Fruit fly (Drosophila melanogaster): ENCODE data around the gene CG31688.

CG31688 gene

dm6 chr2L:20479694-20480093, 53.7 kb downstream of the CG31688 start:
- TF ChIP-seq Ada2b (GFP tag; IDR thresholded peaks at IDR 0.05) (0 out of 2 replicates have a peak, but pooled peaks have one; percentile 15), CG11085 (GFP tag; IDR thresholded peaks at IDR 0.05) (no peak), CG10959 (GFP tag; IDR thresholded peaks at IDR 0.05) (no peak), cg (GFP tag; optimal IDR thresholded peaks at IDR 0.05) (peak; percentile 9), bsh (GFP tag; optimal IDR thresholded peaks at IDR 0.05) (peak in 1 of 2 experiments; percentile 3), dysf (GFP tag; IDR thresholded peaks at IDR 0.05) (peak; percentile 41; the same call in 1 of the 3 replicates), CG11504 (tag; optimal IDR thresholded peaks at IDR 0.05) (peak; percentile 12), CG4404 (GFP tag; IDR thresholded peaks at IDR 0.05) (0 out of 2 replicates have a peak, but pooled peaks have one; percentile 10), CG5953 (GFP tag; IDR thresholded peaks at IDR 0.05) (0 out of 2 replicates have a peak, but pooled peaks have one; percentile 18), CG1603 (tag; optimal IDR thresholded peaks at IDR 0.05) (peak; percentile 26), Drgx (GFP tag; IDR thresholded peaks at IDR 0.05) (peak; percentile 59), H2.0 (GFP tag; IDR thresholded peaks at IDR 0.05) (0 out of 2 replicates have a peak, but pooled peaks have one; percentile 6), Ets65A (GFP tag) (peak; percentile 40), fd102C (GFP tag; optimal IDR thresholded peaks at IDR 0.05) (no peak), E2f1 (GFP tag; IDR thresholded peaks at IDR 0.05) (0 out of 2 replicates have a peak, but pooled peaks have one; percentile 8), Sox102F (GFP tag; optimal IDR thresholded peaks at IDR 0.05) (peak; percentile 13), CG14710 (tag; optimal IDR thresholded peaks at IDR 0.05) (no peak), btn (GFP tag; optimal IDR thresholded peaks at IDR 0.05) (no peak), Xrp1 (GFP tag; IDR thresholded peaks at IDR 0.05) (0 out of 2 replicates have a peak, but pooled peaks have one; percentile 13), zf30C (GFP tag; optimal IDR thresholded peaks at IDR 0.05) (peak; percentile 2), CG14441 (GFP tag; IDR thresholded peaks at IDR 0.05) (0 out of 2 replicates have a peak, but pooled peaks have one; percentile 29), CG17359 (tag; optimal IDR thresholded peaks at IDR 0.05) (peak; percentile 12), Med (GFP tag) (peak; percentile 29), Gsc (GFP tag; IDR thresholded peaks at IDR 0.05) (0 out of 2 replicates have a peak, but pooled peaks have one; percentile 17), row (GFP tag; IDR thresholded peaks at IDR 0.05) (peak; percentile 18; the same call in 1 of the 3 replicates), tgo (GFP tag; IDR thresholded peaks at IDR 0.05) (0 out of 3 replicates have a peak, but pooled peaks have one; percentile 17), unpg (GFP tag; optimal IDR thresholded peaks at IDR 0.05) (peak; percentile 1), gem (tag; optimal IDR thresholded peaks at IDR 0.05) (peak; percentile 33), Ptx1 (GFP tag; IDR thresholded peaks at IDR 0.05) (0 out of 2 replicates have a peak, but pooled peaks have one; percentile 28), CG16815 (GFP tag; optimal IDR thresholded peaks at IDR 0.05) (no peak), ken (GFP tag; IDR thresholded peaks at IDR 0.05) (no peak), sens (GFP tag) (peak; percentile 28), prd (optimal IDR thresholded peaks at IDR 0.05) (no peak), prd (GFP tag; IDR thresholded peaks at IDR 0.05) (peak; percentile 45; the same call in 1 of the 3 replicates), sisA (GFP tag; IDR thresholded peaks at IDR 0.05) (peak; percentile 38; the same call in 1 of the 2 replicates), CG8290 (GFP tag; optimal IDR thresholded peaks at IDR 0.05) (no peak), CG8290 (tag; optimal IDR thresholded peaks at IDR 0.05) (peak in 1 of 2 experiments; percentile 4), Ssrp (tag; optimal IDR thresholded peaks at IDR 0.05) (no peak)

dm6 chr2L:20481139-20481858, 55.3 kb downstream of the CG31688 start:
- TF ChIP-seq CG7271 (tag; optimal IDR thresholded peaks at IDR 0.05), result no peak
- no peak for TF ChIP-seq Nf-YB (GFP tag; optimal IDR thresholded peaks at IDR 0.05)
- TF ChIP-seq CG7357 (GFP tag; IDR thresholded peaks at IDR 0.05), result no peak
- no peak for TF ChIP-seq cato (GFP tag; optimal IDR thresholded peaks at IDR 0.05; ENCODE audit: borderline replicate concordance)
- TF ChIP-seq HLH4C (GFP tag; IDR thresholded peaks at IDR 0.05; ENCODE audit: partially characterized antibody), result peak; percentile 56; the same call in 2 of the 3 replicates
- TF ChIP-seq Mrtf (GFP tag; IDR thresholded peaks at IDR 0.05), result no peak
- TF ChIP-seq Six4 (GFP tag; optimal IDR thresholded peaks at IDR 0.05), result no peak
- TF ChIP-seq ro (GFP tag; IDR thresholded peaks at IDR 0.05), result no peak
- TF ChIP-seq vnd (GFP tag; IDR thresholded peaks at IDR 0.05; ENCODE audit: partially characterized antibody), result peak; percentile 39; the same call in 1 of the 3 replicates
- 0 out of 3 replicates have a peak, but pooled peaks have one; percentile 52 for TF ChIP-seq CG2199 (GFP tag; IDR thresholded peaks at IDR 0.05)
- peak; percentile 100 for TF ChIP-seq twi (tag; optimal IDR thresholded peaks at IDR 0.05)
- no peak for TF ChIP-seq CG17361 (GFP tag; IDR thresholded peaks at IDR 0.05)
- TF ChIP-seq CG16813 (GFP tag; IDR thresholded peaks at IDR 0.05; ENCODE audit: partially characterized antibody), result peak; percentile 62
- peak; percentile 76 for TF ChIP-seq CTCF (GFP tag; optimal IDR thresholded peaks at IDR 0.05)
